Worm (Caenorhabditis elegans) whole organism, late embryonic: ENCODE measurements around the gene cdk-12.

Source experiments
- ceh-6 ChIP-seq: fragments of 200-800 bp; sonication (Bioruptor generic); optimal IDR thresholded peaks from 2 replicates; lab custom pipeline; 2018; ENCODE audit warnings: mild to moderate bottlenecking, missing genetic modification characterization, missing compliant biosample characterization
- fkh-10 ChIP-seq: fragments of 150-350 bp; optimal IDR thresholded peaks from 2 replicates; lab custom pipeline; 2014; ENCODE audit warnings: missing biosample characterization, missing genetic modification reagents, missing genetic modification characterization
- pha-2 ChIP-seq: sonication (generic microtip); optimal IDR thresholded peaks from 2 replicates; lab custom pipeline; 2017; ENCODE audit warnings: mild to moderate bottlenecking, missing genetic modification characterization, missing compliant biosample characterization
- syd-9 ChIP-seq: sonication (generic microtip); optimal IDR thresholded peaks from 2 replicates; lab custom pipeline; 2016; ENCODE audit warnings: mild to moderate bottlenecking, missing genetic modification characterization, moderate library complexity, missing compliant biosample characterization
- unc-55 ChIP-seq: sonication (generic microtip); optimal IDR thresholded peaks from 2 replicates; lab custom pipeline; 2017; ENCODE audit warnings: missing biosample characterization, missing genetic modification reagents, missing genetic modification characterization

- no peak for TF ChIP-seq fkh-10 (GFP tag; lab: Kevin White, UChicago)
- TF ChIP-seq ceh-6 (GFP tag; lab: Kevin White, UChicago), result no peak
- no peak for TF ChIP-seq syd-9
- no peak for TF ChIP-seq unc-55 (GFP tag; lab: Kevin White, UChicago)
- TF ChIP-seq pha-2, result no peak
Observed at ce11 chrIII:4287379-4287778, 45.4 kb upstream of the cdk-12 start, which contains the start of gene R10E4.3.
